Fruit fly (Drosophila melanogaster) whole organism, prepupa: ENCODE measurements around the gene CG31715.

Source experiments
- CG11902 ChIP-seq: fragments of 200-800 bp; sonication (Bioruptor generic); optimal IDR thresholded peaks from 3 replicates; lab custom pipeline; 2016; ENCODE audit warnings: missing biosample characterization, missing genetic modification characterization
- CG16779 ChIP-seq: fragments of 200-800 bp; sonication (Bioruptor generic); optimal IDR thresholded peaks from 3 replicates; lab custom pipeline; 2017; ENCODE audit warnings: missing biosample characterization, mild to moderate bottlenecking, missing genetic modification characterization
- CG6163 ChIP-seq: fragments of 200-800 bp; sonication (Bioruptor generic); IDR thresholded peaks from 3 replicates; pipeline ENCODE4 v1.3.6; 2022; ENCODE audit warnings: missing biosample characterization, missing genetic modification characterization
- CG6854 ChIP-seq: fragments of 200-800 bp; sonication (Bioruptor generic); optimal IDR thresholded peaks from 2 replicates; lab custom pipeline; 2017; ENCODE audit warnings: missing biosample characterization, mild to moderate bottlenecking, missing genetic modification characterization
- CG7368 ChIP-seq: fragments of 200-800 bp; sonication (Bioruptor generic); optimal IDR thresholded peaks from 3 replicates; lab custom pipeline; 2016; ENCODE audit warnings: missing biosample characterization, missing genetic modification characterization
- CG8319 ChIP-seq: fragments of 200-800 bp; sonication (Bioruptor generic); optimal IDR thresholded peaks from 3 replicates; lab custom pipeline; 2016; ENCODE audit warnings: missing biosample characterization, missing genetic modification characterization
- Hr39 ChIP-seq: fragments of 200-800 bp; sonication (Bioruptor generic); optimal IDR thresholded peaks from 2 replicates; lab custom pipeline; 2016; ENCODE audit warnings: missing biosample characterization, missing genetic modification characterization
- Hr4 ChIP-seq: fragments of 200-800 bp; sonication (Bioruptor generic); optimal IDR thresholded peaks from 3 replicates; lab custom pipeline; 2016; ENCODE audit warnings: missing biosample characterization, missing genetic modification characterization
- Lpt ChIP-seq: fragments of 200-800 bp; sonication (Bioruptor generic); optimal IDR thresholded peaks from 3 replicates; lab custom pipeline; 2016; ENCODE audit warnings: missing biosample characterization, missing genetic modification characterization
- Met ChIP-seq: fragments of 200-800 bp; sonication (Bioruptor generic); optimal IDR thresholded peaks from 3 replicates; lab custom pipeline; 2016; ENCODE audit warnings: missing biosample characterization, missing genetic modification characterization
- Smox ChIP-seq: fragments of 200-800 bp; sonication (Bioruptor generic); optimal IDR thresholded peaks from 3 replicates; lab custom pipeline; 2016; ENCODE audit warnings: missing biosample characterization, missing genetic modification characterization
- salr ChIP-seq, 2 experiments: fragments of 200-800 bp; sonication (Bioruptor generic); optimal IDR thresholded peaks; 3 replicates each; lab custom pipeline; 2016 to 2018; ENCODE audit warnings: missing biosample characterization in 2 of 2, missing genetic modification characterization in 2 of 2, mild to moderate bottlenecking in 1 of 2
- spab ChIP-seq: fragments of 200-800 bp; sonication (Bioruptor generic); optimal IDR thresholded peaks from 2 replicates; lab custom pipeline; 2017; ENCODE audit warnings: missing biosample characterization, mild to moderate bottlenecking, missing genetic modification characterization, missing genetic modification reagents
- vri ChIP-seq: fragments of 200-800 bp; sonication (Bioruptor generic); optimal IDR thresholded peaks from 3 replicates; lab custom pipeline; 2016; ENCODE audit warnings: missing biosample characterization, mild to moderate bottlenecking, missing genetic modification characterization

dm6 chr2L:10334854-10335277 lies 6.5 kb upstream of the CG31715 start:
- TF ChIP-seq CG8319 (GFP tag; lab: Kevin White, UChicago) = no peak
- TF ChIP-seq CG6163 = no peak
- peak; percentile 61 for TF ChIP-seq CG6854
- TF ChIP-seq Hr4 (GFP tag; lab: Kevin White, UChicago) = peak; percentile 24
- no peak for TF ChIP-seq CG7368 (GFP tag; lab: Kevin White, UChicago)
- peak; percentile 98 for TF ChIP-seq vri
- no peak for TF ChIP-seq CG16779 (tag; lab: Kevin White, UChicago)
- TF ChIP-seq Smox (GFP tag; lab: Kevin White, UChicago) = no peak
- no peak for TF ChIP-seq salr (GFP tag; optimal IDR thresholded peaks at IDR 0.05; lab: Kevin White, UChicago)
- TF ChIP-seq Met = peak; percentile 38
- TF ChIP-seq Lpt (GFP tag; lab: Kevin White, UChicago) = peak; percentile 2
- no peak for TF ChIP-seq CG11902 (GFP tag; lab: Kevin White, UChicago)
- no peak for TF ChIP-seq Hr39
- no peak for TF ChIP-seq spab (GFP tag; lab: Kevin White, UChicago)
